Fruit fly (Drosophila melanogaster) whole organism, embryonic: ENCODE results near the gene CG31493.

ENCODE experiments used
- Ada2b ChIP-seq: fragments of 200-800 bp; sonication (Bioruptor generic); IDR thresholded peaks from 2 replicates; pipeline ENCODE4 v1.3.6; 2022; ENCODE audit warnings: missing biosample characterization, missing genetic modification characterization
- Antp ChIP-seq: fragments of 200-800 bp; sonication (Bioruptor generic); optimal IDR thresholded peaks from 3 replicates; lab custom pipeline; 2016; ENCODE audit warnings: missing biosample characterization, missing genetic modification characterization
- BtbVII ChIP-seq: fragments of 200-800 bp; sonication (Bioruptor generic); optimal IDR thresholded peaks from 3 replicates; lab custom pipeline; 2017; ENCODE audit warnings: missing biosample characterization, mild to moderate bottlenecking, missing genetic modification characterization
- CG1024 ChIP-seq: fragments of 200-800 bp; sonication (Bioruptor generic); IDR thresholded peaks from 2 replicates; pipeline ENCODE4 v1.3.6; 2022; ENCODE audit warnings: missing biosample characterization, missing genetic modification characterization
- CG10366 ChIP-seq: fragments of 200-800 bp; sonication (Bioruptor generic); IDR thresholded peaks from 2 replicates; pipeline ENCODE4 v1.3.6; 2022; ENCODE audit warnings: missing biosample characterization, missing genetic modification characterization
- CG10462 ChIP-seq: fragments of 200-800 bp; sonication (Bioruptor generic); optimal IDR thresholded peaks from 2 replicates; lab custom pipeline; 2016; ENCODE audit warnings: missing biosample characterization, missing genetic modification characterization
- CG10654 ChIP-seq: fragments of 200-800 bp; sonication (Bioruptor generic); optimal IDR thresholded peaks from 2 replicates; lab custom pipeline; 2016; ENCODE audit warnings: missing biosample characterization, missing genetic modification characterization
- CG12104 ChIP-seq: fragments of 200-800 bp; sonication (Bioruptor generic); optimal IDR thresholded peaks from 3 replicates; lab custom pipeline; 2016; ENCODE audit warnings: missing biosample characterization, missing genetic modification characterization
- CG12744 ChIP-seq: fragments of 200-800 bp; sonication (Bioruptor generic); optimal IDR thresholded peaks from 2 replicates; lab custom pipeline; 2016; ENCODE audit warnings: missing biosample characterization, missing genetic modification characterization
- CG14050 ChIP-seq: fragments of 200-800 bp; sonication (Bioruptor generic); IDR thresholded peaks from 3 replicates; pipeline ENCODE4 v1.3.6; 2022; ENCODE audit warnings: missing biosample characterization, missing genetic modification characterization
- CG15479 ChIP-seq: fragments of 200-800 bp; sonication (Bioruptor generic); optimal IDR thresholded peaks from 3 replicates; lab custom pipeline; 2019; ENCODE audit warnings: missing biosample characterization, mild to moderate bottlenecking, missing genetic modification characterization, moderate library complexity
- CG16779 ChIP-seq: fragments of 200-800 bp; sonication (Bioruptor generic); IDR thresholded peaks from 2 replicates; pipeline ENCODE4 v1.3.6; 2022; ENCODE audit warnings: missing biosample characterization, missing genetic modification characterization
- CG17361 ChIP-seq: fragments of 200-800 bp; sonication (Bioruptor generic); IDR thresholded peaks from 3 replicates; pipeline ENCODE4 v1.3.6; 2022; ENCODE audit warnings: missing biosample characterization, missing genetic modification characterization
- CG18262 ChIP-seq: fragments of 200-800 bp; optimal IDR thresholded peaks from 3 replicates; lab custom pipeline; 2019; ENCODE audit warnings: missing biosample characterization, mild to moderate bottlenecking, missing genetic modification characterization, moderate library complexity
- CG2678 ChIP-seq: fragments of 200-800 bp; sonication (Bioruptor generic); optimal IDR thresholded peaks from 3 replicates; lab custom pipeline; 2019; ENCODE audit warnings: missing biosample characterization, mild to moderate bottlenecking, missing genetic modification characterization, moderate library complexity
- CG2712 ChIP-seq: fragments of 200-800 bp; optimal IDR thresholded peaks from 3 replicates; lab custom pipeline; 2019; ENCODE audit warnings: missing biosample characterization, mild to moderate bottlenecking, missing genetic modification characterization, moderate library complexity
- CG3726 ChIP-seq: fragments of 200-800 bp; sonication (Bioruptor generic); IDR thresholded peaks from 3 replicates; pipeline ENCODE4, ENCODE4 v1.3.6; 2022; ENCODE audit warnings: missing biosample characterization, missing genetic modification characterization
- CG7372 ChIP-seq: fragments of 200-800 bp; sonication (Bioruptor generic); IDR thresholded peaks from 2 replicates; pipeline ENCODE4 v1.3.6; 2022; ENCODE audit warnings: missing biosample characterization, missing genetic modification characterization
- CG7987 ChIP-seq: fragments of 200-800 bp; sonication (Bioruptor generic); optimal IDR thresholded peaks from 2 replicates; lab custom pipeline; 2018; ENCODE audit warnings: missing biosample characterization, mild to moderate bottlenecking, missing genetic modification characterization, moderate library complexity
- CG8359 ChIP-seq: fragments of 200-800 bp; sonication (Bioruptor generic); optimal IDR thresholded peaks from 2 replicates; lab custom pipeline; 2017; ENCODE audit warnings: missing biosample characterization, mild to moderate bottlenecking, missing genetic modification characterization, borderline replicate concordance
- CHES-1-like ChIP-seq: fragments of 200-800 bp; sonication (Bioruptor generic); optimal IDR thresholded peaks from 2 replicates; lab custom pipeline; 2016; ENCODE audit warnings: missing biosample characterization, missing genetic modification characterization
- CoRest ChIP-seq: fragments of 200-800 bp; sonication (Bioruptor generic); optimal IDR thresholded peaks from 3 replicates; lab custom pipeline; 2018; ENCODE audit warnings: missing biosample characterization, mild to moderate bottlenecking, missing genetic modification characterization, moderate library complexity
- Ets65A ChIP-seq: fragments of 200-800 bp; sonication (Bioruptor generic); peaks from one replicate; lab custom pipeline; 2016; ENCODE audit warnings: missing biosample characterization, missing genetic modification characterization
- Hr78 ChIP-seq, 2 experiments: fragments of 200-800 bp in 1 of 2; fragments of >200 bp in 1 of 2; sonication (Bioruptor generic) in 1 of 2; optimal IDR thresholded peaks; 2 replicates each; lab custom pipeline; 2017 to 2019; ENCODE audit warnings: missing biosample characterization in 2 of 2, missing genetic modification characterization in 2 of 2, mild to moderate bottlenecking in 1 of 2, moderate library complexity in 1 of 2
- Mad ChIP-seq: fragments of 200-800 bp; sonication (Bioruptor generic); optimal IDR thresholded peaks from 2 replicates; lab custom pipeline; 2016; ENCODE audit warnings: missing biosample characterization, missing genetic modification characterization
- Mes4 ChIP-seq: fragments of 200-800 bp; sonication (Bioruptor generic); optimal IDR thresholded peaks from 2 replicates; lab custom pipeline; 2016; ENCODE audit warnings: missing biosample characterization, missing genetic modification characterization
- Nf-YA ChIP-seq: fragments of 200-800 bp; sonication (Bioruptor generic); IDR thresholded peaks from 2 replicates; pipeline ENCODE4 v1.3.6; 2022; ENCODE audit warnings: missing biosample characterization, missing genetic modification characterization
- TFAM ChIP-seq: fragments of 200-800 bp; sonication (Bioruptor generic); optimal IDR thresholded peaks from 2 replicates; lab custom pipeline; 2017; ENCODE audit warnings: missing biosample characterization, missing genetic modification characterization, inconsistent platforms
- Taf1 ChIP-seq: fragments of 200-800 bp; sonication (Bioruptor generic); IDR thresholded peaks from 2 replicates; pipeline ENCODE4 v1.3.6; 2022; ENCODE audit warnings: missing biosample characterization, missing genetic modification characterization
- Usf ChIP-seq: fragments of 200-800 bp; sonication (Bioruptor generic); optimal IDR thresholded peaks from 2 replicates; lab custom pipeline; 2017; ENCODE audit warnings: missing genotype, missing biosample characterization, missing genetic modification characterization
- YL-1 ChIP-seq: fragments of 200-800 bp; sonication (Bioruptor generic); optimal IDR thresholded peaks from 3 replicates; lab custom pipeline; 2017; ENCODE audit warnings: missing biosample characterization, mild to moderate bottlenecking, missing genetic modification characterization
- aop ChIP-seq: fragments of 200-800 bp; sonication (Bioruptor generic); IDR thresholded peaks from 2 replicates; pipeline ENCODE4 v1.3.6; 2022; ENCODE audit warnings: missing biosample characterization, missing genetic modification characterization
- corto ChIP-seq: fragments of 200-800 bp; sonication (Bioruptor generic); optimal IDR thresholded peaks from 2 replicates; lab custom pipeline; 2016; ENCODE audit warnings: missing biosample characterization, mild to moderate bottlenecking, missing genetic modification characterization, moderate library complexity
- crp ChIP-seq, 2 experiments: fragments of 200-800 bp; sonication (Bioruptor generic); optimal IDR thresholded peaks; 2 replicates in 1 of 2; 3 replicates in 1 of 2; lab custom pipeline; 2017; ENCODE audit warnings: missing biosample characterization in 2 of 2, missing genetic modification characterization in 2 of 2, mild to moderate bottlenecking in 1 of 2, moderate library complexity in 1 of 2
- fd96Cb ChIP-seq: fragments of 200-800 bp; sonication (Bioruptor generic); optimal IDR thresholded peaks from 2 replicates; lab custom pipeline; 2018; ENCODE audit warnings: missing biosample characterization, mild to moderate bottlenecking, missing genetic modification characterization, moderate library complexity
- gcm ChIP-seq: fragments of 200-800 bp; sonication (Bioruptor generic); optimal IDR thresholded peaks from 2 replicates; lab custom pipeline; 2019; ENCODE audit warnings: missing biosample characterization, mild to moderate bottlenecking, missing genetic modification characterization, moderate library complexity
- gem ChIP-seq: fragments of 200-800 bp; sonication (Bioruptor generic); optimal IDR thresholded peaks from 2 replicates; lab custom pipeline; 2019; ENCODE audit warnings: missing biosample characterization, mild to moderate bottlenecking, missing genetic modification characterization, moderate library complexity
- jing ChIP-seq: fragments of 200-800 bp; sonication (Bioruptor generic); optimal IDR thresholded peaks from 2 replicates; lab custom pipeline; 2018; ENCODE audit warnings: missing biosample characterization, mild to moderate bottlenecking, missing genetic modification characterization
- org-1 ChIP-seq: fragments of 200-800 bp; sonication (Bioruptor generic); optimal IDR thresholded peaks from 2 replicates; lab custom pipeline; 2017; ENCODE audit warnings: missing biosample characterization, missing genetic modification characterization
- peb ChIP-seq: fragments of 200-800 bp; sonication (Bioruptor generic); IDR thresholded peaks from 2 replicates; pipeline ENCODE4 v1.3.6; 2022; ENCODE audit warnings: missing biosample characterization, missing genetic modification characterization
- pnt ChIP-seq: fragments of 200-800 bp; sonication (Bioruptor generic); optimal IDR thresholded peaks from 3 replicates; lab custom pipeline; 2016; ENCODE audit warnings: missing biosample characterization, missing genetic modification characterization
- prd ChIP-seq, 3 experiments: fragments of >200 bp in 2 of 3; fragments of 200-800 bp in 1 of 3; sonication (Bioruptor generic) in 1 of 3; optimal IDR thresholded peaks in 2 of 3; IDR thresholded peaks in 1 of 3; 2 replicates in 2 of 3; 3 replicates in 1 of 3; pipeline versions ENCODE4 v1.3.6 to Lab custom; 2017 to 2022; ENCODE audit warnings: missing biosample characterization in 1 of 3, missing genetic modification characterization in 1 of 3
- ro ChIP-seq: fragments of 200-800 bp; sonication (Bioruptor generic); IDR thresholded peaks from 2 replicates; pipeline ENCODE4 v1.3.6; 2022; ENCODE audit warnings: missing biosample characterization, missing genetic modification characterization
- sc ChIP-seq, 3 experiments: fragments of >200 bp in 2 of 3; fragments of 200-800 bp in 1 of 3; sonication (Bioruptor generic) in 1 of 3; optimal IDR thresholded peaks; 2 replicates in 2 of 3; 3 replicates in 1 of 3; lab custom pipeline; 2017; ENCODE audit warnings: mild to moderate bottlenecking in 1 of 3, missing biosample characterization in 1 of 3, missing genetic modification characterization in 1 of 3, missing genetic modification reagents in 1 of 3
- sisA ChIP-seq: fragments of 200-800 bp; sonication (Bioruptor generic); IDR thresholded peaks from 2 replicates; pipeline ENCODE4 v1.3.6; 2022; ENCODE audit warnings: missing biosample characterization, missing genetic modification characterization
- tio ChIP-seq: fragments of 200-800 bp; sonication (Bioruptor generic); optimal IDR thresholded peaks from 2 replicates; lab custom pipeline; 2017; ENCODE audit warnings: missing biosample characterization, missing genetic modification characterization, inconsistent platforms
- trh ChIP-seq: fragments of 200-800 bp; sonication (Bioruptor generic); optimal IDR thresholded peaks from 2 replicates; lab custom pipeline; 2016; ENCODE audit warnings: missing biosample characterization, missing genetic modification characterization
- zfh1 ChIP-seq: fragments of 200-800 bp; sonication (Bioruptor generic); IDR thresholded peaks from 3 replicates; pipeline ENCODE4 v1.3.6; 2022; ENCODE audit warnings: missing biosample characterization, missing genetic modification characterization
- zfh2 ChIP-seq: fragments of 200-800 bp; sonication (Bioruptor generic); optimal IDR thresholded peaks from 2 replicates; lab custom pipeline; 2016; ENCODE audit warnings: missing biosample characterization, missing genetic modification characterization

Gene CG31493

dm6 chr3R:7108589-7109312 is 22.6 kb upstream of the CG31493 start:
- peak in 1 of 2 experiments; percentile 92 for TF ChIP-seq Hr78 (GFP tag; optimal IDR thresholded peaks at IDR 0.05; lab: Kevin White, UChicago)
- no peak for TF ChIP-seq peb (GFP tag; lab: Robert Waterston, UW)
- TF ChIP-seq aop = no peak
- TF ChIP-seq Taf1 (GFP tag; lab: Robert Waterston, UW) = no peak
- no peak for TF ChIP-seq prd (optimal IDR thresholded peaks at IDR 0.05; lab: Kevin White, UChicago)
- TF ChIP-seq prd (GFP tag; IDR thresholded peaks at IDR 0.05; lab: Robert Waterston, UW) = no peak
- no peak for TF ChIP-seq CG17361 (GFP tag; lab: Robert Waterston, UW)
- peak; percentile 71 for TF ChIP-seq Antp (GFP tag; lab: Kevin White, UChicago)
- no peak for TF ChIP-seq CG3726 (GFP tag; lab: Robert Waterston, UW)
- peak; percentile 98 for TF ChIP-seq CG10462 (GFP tag; lab: Kevin White, UChicago)
- peak; percentile 92 for TF ChIP-seq CG12104 (GFP tag; lab: Kevin White, UChicago)
- TF ChIP-seq CoRest (tag; lab: Kevin White, UChicago) = peak; percentile 97
- TF ChIP-seq CG15479 = peak; percentile 51
- no peak for TF ChIP-seq CG1024 (GFP tag; lab: Robert Waterston, UW)
- TF ChIP-seq TFAM (GFP tag; lab: Kevin White, UChicago) = peak; percentile 89
- TF ChIP-seq CG14050 = no peak
- TF ChIP-seq Usf (GFP tag; lab: Kevin White, UChicago) = peak; percentile 77
- TF ChIP-seq CG8359 (GFP tag; lab: Kevin White, UChicago) = peak; percentile 87
- no peak for TF ChIP-seq CG7372 (GFP tag; lab: Robert Waterston, UW)
- TF ChIP-seq pnt = peak; percentile 88
- no peak for TF ChIP-seq zfh2 (GFP tag; lab: Kevin White, UChicago)
- TF ChIP-seq jing (GFP tag; lab: Kevin White, UChicago) = no peak
- no peak for TF ChIP-seq CG16779 (GFP tag; lab: Robert Waterston, UW)
- peak; percentile 97 for TF ChIP-seq gem (tag; lab: Kevin White, UChicago)
- TF ChIP-seq CHES-1-like (GFP tag; lab: Kevin White, UChicago) = peak; percentile 78
- peak; percentile 90 for TF ChIP-seq Mad (GFP tag; lab: Kevin White, UChicago)
- TF ChIP-seq CG10366 (GFP tag; lab: Robert Waterston, UW) = no peak
- peak; percentile 41 to 60 for TF ChIP-seq crp (GFP tag; optimal IDR thresholded peaks at IDR 0.05; lab: Kevin White, UChicago)
- TF ChIP-seq CG7987 (GFP tag; lab: Kevin White, UChicago) = no peak
- peak; percentile 92 for TF ChIP-seq tio (GFP tag; lab: Kevin White, UChicago)
- TF ChIP-seq CG2712 = peak; percentile 99
- TF ChIP-seq sc (optimal IDR thresholded peaks at IDR 0.05; lab: Kevin White, UChicago) = no peak
- peak; percentile 96 for TF ChIP-seq sc (GFP tag; optimal IDR thresholded peaks at IDR 0.05; lab: Kevin White, UChicago)
- peak; percentile 96 for TF ChIP-seq CG2678 (tag; lab: Kevin White, UChicago)
- no peak for TF ChIP-seq sisA (GFP tag; lab: Robert Waterston, UW)
- peak; percentile 97 for TF ChIP-seq fd96Cb (tag; lab: Kevin White, UChicago)
- peak; percentile 87 for TF ChIP-seq org-1
- peak; percentile 77 for TF ChIP-seq YL-1 (GFP tag; lab: Kevin White, UChicago)
- no peak for TF ChIP-seq Nf-YA
- TF ChIP-seq corto (GFP tag; lab: Kevin White, UChicago) = peak; percentile 43
- peak; percentile 97 for TF ChIP-seq gcm (GFP tag; lab: Kevin White, UChicago)
- TF ChIP-seq CG12744 (GFP tag; lab: Kevin White, UChicago) = peak; percentile 82
- TF ChIP-seq CG18262 (tag; lab: Kevin White, UChicago) = peak; percentile 99
- TF ChIP-seq trh (GFP tag; lab: Kevin White, UChicago) = peak; percentile 89
- peak; percentile 60 for TF ChIP-seq BtbVII
- TF ChIP-seq zfh1 (GFP tag; lab: Robert Waterston, UW) = no peak
- TF ChIP-seq ro = no peak
- TF ChIP-seq CG10654 (GFP tag; lab: Kevin White, UChicago) = peak; percentile 94
- TF ChIP-seq Mes4 (GFP tag; lab: Kevin White, UChicago) = peak; percentile 93
- no peak for TF ChIP-seq Ada2b (GFP tag; lab: Robert Waterston, UW)
- TF ChIP-seq Ets65A = peak; percentile 97
